Worm (Caenorhabditis elegans): ENCODE measurements around the gene toca-1.

DNA sequence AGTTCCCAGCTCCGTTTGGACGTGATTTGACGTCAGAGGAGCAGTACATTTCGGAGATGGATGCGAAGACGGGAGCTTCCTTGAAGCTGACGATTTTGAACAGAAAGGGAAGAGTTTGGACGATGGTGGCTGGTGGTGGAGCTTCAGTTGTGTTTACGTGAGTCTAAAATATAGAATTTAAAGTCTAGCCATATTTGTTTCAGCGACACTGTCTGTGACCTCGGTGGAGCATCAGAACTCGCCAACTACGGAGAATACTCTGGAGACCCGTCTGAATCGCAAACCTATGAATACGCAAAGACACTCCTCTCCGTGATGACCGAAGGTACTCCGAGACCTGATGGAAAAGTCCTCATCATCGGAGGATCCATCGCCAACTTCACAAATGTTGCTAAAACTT, 40.7 kb downstream of the toca-1 start:
- TF ChIP-seq ets-7 (tag; optimal IDR thresholded peaks at IDR 0.05) (no peak), scrt-1 (GFP tag; IDR thresholded peaks at IDR 0.05) (no peak), hnd-1 (tag; optimal IDR thresholded peaks at IDR 0.05) (no peak), F13C5.2 (tag; optimal IDR thresholded peaks at IDR 0.05) (no peak), tbx-37 (GFP tag; conservative IDR thresholded peaks at IDR 0.05) (no peak)

All from whole organism, early embryonic.